Worm (Caenorhabditis elegans): ENCODE data around the gene ZK757.10.

Gene ZK757.10

ce11 chrIII:9871032-9871431, 6.0 kb upstream of the ZK757.10 start, which contains the start of gene ZK757.1:
Gene ZK757.1, minus strand, starts transcription at chrIII:9871132.
- TF ChIP-seq eor-1 (tag; optimal IDR thresholded peaks at IDR 0.05) (no peak), nhr-23 (tag; optimal IDR thresholded peaks at IDR 0.05) (no peak), nhr-76 (tag; optimal IDR thresholded peaks at IDR 0.05) (no peak), nhr-28 (tag; optimal IDR thresholded peaks at IDR 0.05) (no peak), ztf-4 (tag; optimal IDR thresholded peaks at IDR 0.05) (no peak), nfya-1 (tag; optimal IDR thresholded peaks at IDR 0.05; ENCODE audit: insufficient read depth) (no peak), unc-39 (tag; optimal IDR thresholded peaks at IDR 0.05) (no peak), ama-1 (optimal IDR thresholded peaks at IDR 0.05) (no peak), R02D3.7 (tag; optimal IDR thresholded peaks at IDR 0.05) (no peak), ceh-16 (tag; optimal IDR thresholded peaks at IDR 0.05) (no peak)

ce11 chrIII:9874515-9874914, 2.5 kb upstream of the ZK757.10 start:
- TF ChIP-seq unc-39 (tag; optimal IDR thresholded peaks at IDR 0.05) (no peak), R02D3.7 (tag; optimal IDR thresholded peaks at IDR 0.05) (no peak), aly-2 (tag; optimal IDR thresholded peaks at IDR 0.05) (no peak), ztf-4 (tag; optimal IDR thresholded peaks at IDR 0.05) (no peak), nfya-1 (tag; optimal IDR thresholded peaks at IDR 0.05; ENCODE audit: insufficient read depth) (peak; percentile 85)

- no peak for TF ChIP-seq zag-1 (tag; optimal IDR thresholded peaks at IDR 0.05)
- no peak for TF ChIP-seq tbx-2 (tag; optimal IDR thresholded peaks at IDR 0.05)
- TF ChIP-seq R02D3.7 (tag; optimal IDR thresholded peaks at IDR 0.05), result no peak
- no peak for TF ChIP-seq fkh-2 (tag; optimal IDR thresholded peaks at IDR 0.05)
Measured at ce11 chrIII:9878828-9879227, 1.8 kb downstream of the ZK757.10 start, which contains the start of gene ZK757.2. Gene ZK757.2, minus strand, starts transcription at chrIII:9878928.

ce11 chrIII:9885609-9886008, 8.6 kb downstream of the ZK757.10 start:
- no peak for TF ChIP-seq pqm-1 (tag; optimal IDR thresholded peaks at IDR 0.05)
- TF ChIP-seq egl-5 (tag; optimal IDR thresholded peaks at IDR 0.05), result peak; percentile 32

- no peak for TF ChIP-seq ceh-9 (tag; optimal IDR thresholded peaks at IDR 0.05)
- TF ChIP-seq lsy-12 (tag; optimal IDR thresholded peaks at IDR 0.05), result no peak
- peak; percentile 36 for TF ChIP-seq fkh-10 (GFP tag; optimal IDR thresholded peaks at IDR 0.05)
- no peak for TF ChIP-seq fos-1 (tag; optimal IDR thresholded peaks at IDR 0.05)
- TF ChIP-seq pha-4 (tag; optimal IDR thresholded peaks at IDR 0.05), result no peak
Measured at ce11 chrIII:9886323-9886722, 9.3 kb downstream of the ZK757.10 start.

ce11 chrIII:9891324-9891723, 14.3 kb downstream of the ZK757.10 start, which contains the start of gene alg-4:
Gene alg-4, minus strand, starts transcription at chrIII:9891424.
- TF ChIP-seq elt-3 (tag; optimal IDR thresholded peaks at IDR 0.05) (no peak), sea-2 (GFP tag; optimal IDR thresholded peaks at IDR 0.05) (no peak), ceh-82 (tag; optimal IDR thresholded peaks at IDR 0.05) (no peak), ceh-28 (tag; optimal IDR thresholded peaks at IDR 0.05) (no peak), ztf-11 (tag; optimal IDR thresholded peaks at IDR 0.05) (no peak), unc-62 (GFP tag; optimal IDR thresholded peaks at IDR 0.05) (no peak), jun-1 (tag; optimal IDR thresholded peaks at IDR 0.05) (no peak), R02D3.7 (tag; optimal IDR thresholded peaks at IDR 0.05) (no peak), nhr-237 (tag; optimal IDR thresholded peaks at IDR 0.05) (no peak)

- no peak for TF ChIP-seq ceh-28 (tag; optimal IDR thresholded peaks at IDR 0.05)
- no peak for TF ChIP-seq mdl-1 (tag; optimal IDR thresholded peaks at IDR 0.05)
- TF ChIP-seq nhr-28 (tag; optimal IDR thresholded peaks at IDR 0.05), result no peak
- TF ChIP-seq tbx-2 (tag; optimal IDR thresholded peaks at IDR 0.05), result no peak
- no peak for TF ChIP-seq sea-2 (GFP tag; optimal IDR thresholded peaks at IDR 0.05)
- TF ChIP-seq lin-15B (tag; optimal IDR thresholded peaks at IDR 0.05), result no peak
Measured at ce11 chrIII:9892855-9893254, 15.8 kb downstream of the ZK757.10 start, which contains the start of gene mam-7. Gene mam-7, plus strand, starts transcription at chrIII:9893155.
